Fruit fly (Drosophila melanogaster) whole organism, prepupa: ENCODE measurements around the gene Tcs6.
A peak's percentile ranks its signal among the peaks of the same experiment; 100 is the strongest.

Experiments
- Blimp-1 ChIP-seq: fragments of 200-800 bp; sonication (Bioruptor generic); optimal IDR thresholded peaks from 3 replicates; lab custom pipeline; 2017; ENCODE audit warnings: missing biosample characterization, missing genetic modification characterization, mild to moderate bottlenecking, moderate library complexity, missing genetic modification reagents
- CG10669 ChIP-seq: fragments of 200-800 bp; sonication (Bioruptor generic); optimal IDR thresholded peaks from 3 replicates; lab custom pipeline; 2018; ENCODE audit warnings: missing biosample characterization, mild to moderate bottlenecking, missing genetic modification characterization, moderate library complexity
- CG11294 ChIP-seq: fragments of 200-800 bp; sonication (Bioruptor generic); IDR thresholded peaks from 2 replicates; pipeline ENCODE4 v1.3.6; 2022; ENCODE audit warnings: missing biosample characterization, missing genetic modification characterization
- CG11762 ChIP-seq: fragments of 200-800 bp; sonication (Bioruptor generic); optimal IDR thresholded peaks from 3 replicates; lab custom pipeline; 2016; ENCODE audit warnings: missing biosample characterization, missing genetic modification characterization; ENCODE audit not compliant: insufficient read depth
- CG11902 ChIP-seq: fragments of 200-800 bp; sonication (Bioruptor generic); optimal IDR thresholded peaks from 3 replicates; lab custom pipeline; 2016; ENCODE audit warnings: missing biosample characterization, missing genetic modification characterization
- CG15336 ChIP-seq: fragments of 200-800 bp; sonication (Bioruptor generic); IDR thresholded peaks from 2 replicates; pipeline ENCODE4 v1.3.6; 2022; ENCODE audit warnings: missing biosample characterization, missing genetic modification characterization
- CG16779 ChIP-seq: fragments of 200-800 bp; sonication (Bioruptor generic); optimal IDR thresholded peaks from 3 replicates; lab custom pipeline; 2017; ENCODE audit warnings: missing biosample characterization, mild to moderate bottlenecking, missing genetic modification characterization
- CG3032 ChIP-seq: fragments of 200-800 bp; optimal IDR thresholded peaks from 2 replicates; lab custom pipeline; 2019; ENCODE audit warnings: missing biosample characterization, mild to moderate bottlenecking, missing genetic modification characterization, moderate library complexity
- CG34406 ChIP-seq: fragments of 200-800 bp; sonication (Bioruptor generic); optimal IDR thresholded peaks from 3 replicates; lab custom pipeline; 2016; ENCODE audit warnings: missing biosample characterization, missing genetic modification characterization
- CG3919 ChIP-seq: fragments of 200-800 bp; sonication (Bioruptor generic); optimal IDR thresholded peaks from 3 replicates; lab custom pipeline; 2016; ENCODE audit warnings: missing biosample characterization, missing genetic modification characterization
- CG4318 ChIP-seq: fragments of 200-800 bp; sonication (Bioruptor generic); optimal IDR thresholded peaks from 3 replicates; lab custom pipeline; 2017; ENCODE audit warnings: missing biosample characterization, mild to moderate bottlenecking, missing genetic modification characterization
- CG6163 ChIP-seq: fragments of 200-800 bp; sonication (Bioruptor generic); IDR thresholded peaks from 3 replicates; pipeline ENCODE4 v1.3.6; 2022; ENCODE audit warnings: missing biosample characterization, missing genetic modification characterization
- CG6792 ChIP-seq: fragments of 200-800 bp; sonication (Bioruptor generic); optimal IDR thresholded peaks from 3 replicates; lab custom pipeline; 2016; ENCODE audit warnings: missing biosample characterization, missing genetic modification characterization
- CG6808 ChIP-seq: fragments of 200-800 bp; sonication (Bioruptor generic); optimal IDR thresholded peaks from 3 replicates; lab custom pipeline; 2017; ENCODE audit warnings: missing biosample characterization, missing genetic modification characterization, mild to moderate bottlenecking, moderate library complexity, missing genetic modification reagents
- CG6854 ChIP-seq: fragments of 200-800 bp; sonication (Bioruptor generic); optimal IDR thresholded peaks from 2 replicates; lab custom pipeline; 2017; ENCODE audit warnings: missing biosample characterization, mild to moderate bottlenecking, missing genetic modification characterization
- CG8119 ChIP-seq: fragments of 200-800 bp; sonication (Bioruptor generic); IDR thresholded peaks from 3 replicates; pipeline ENCODE4 v1.3.6; 2022; ENCODE audit warnings: missing biosample characterization, missing genetic modification characterization
- CG8319 ChIP-seq: fragments of 200-800 bp; sonication (Bioruptor generic); optimal IDR thresholded peaks from 3 replicates; lab custom pipeline; 2016; ENCODE audit warnings: missing biosample characterization, missing genetic modification characterization
- CG9139 ChIP-seq: fragments of 200-800 bp; sonication (Bioruptor generic); optimal IDR thresholded peaks from 3 replicates; lab custom pipeline; 2017; ENCODE audit warnings: missing biosample characterization, mild to moderate bottlenecking, missing genetic modification characterization
- Eip75B ChIP-seq: fragments of 200-800 bp; sonication (Bioruptor generic); optimal IDR thresholded peaks from 3 replicates; lab custom pipeline; 2016; ENCODE audit warnings: missing biosample characterization, missing genetic modification characterization
- Eip78C ChIP-seq: fragments of 200-800 bp; sonication (Bioruptor generic); peaks from one replicate; lab custom pipeline; 2016; ENCODE audit warnings: missing biosample characterization, missing genetic modification characterization
- Eip93F ChIP-seq: fragments of 200-800 bp; sonication (Bioruptor generic); optimal IDR thresholded peaks from 2 replicates; lab custom pipeline; 2016; ENCODE audit warnings: missing biosample characterization, mild to moderate bottlenecking, missing genetic modification characterization
- Ets21C ChIP-seq: fragments of 200-800 bp; sonication (Bioruptor generic); optimal IDR thresholded peaks from 3 replicates; lab custom pipeline; 2016; ENCODE audit warnings: missing biosample characterization, missing genetic modification characterization
- Ets96B ChIP-seq: fragments of 200-800 bp; optimal IDR thresholded peaks from 2 replicates; lab custom pipeline; 2019; ENCODE audit warnings: missing biosample characterization, mild to moderate bottlenecking, missing genetic modification characterization, moderate library complexity
- Gug ChIP-seq: fragments of 200-800 bp; sonication (Bioruptor generic); IDR thresholded peaks from 2 replicates; pipeline ENCODE4 v1.3.6; 2022; ENCODE audit warnings: missing biosample characterization, missing genetic modification characterization
- Hr38 ChIP-seq: sonication (Bioruptor generic); optimal IDR thresholded peaks from 2 replicates; lab custom pipeline; 2016; ENCODE audit warnings: missing biosample characterization, missing genetic modification characterization
- Hr39 ChIP-seq: fragments of 200-800 bp; sonication (Bioruptor generic); optimal IDR thresholded peaks from 2 replicates; lab custom pipeline; 2016; ENCODE audit warnings: missing biosample characterization, missing genetic modification characterization
- Hr4 ChIP-seq: fragments of 200-800 bp; sonication (Bioruptor generic); optimal IDR thresholded peaks from 3 replicates; lab custom pipeline; 2016; ENCODE audit warnings: missing biosample characterization, missing genetic modification characterization
- Met ChIP-seq: fragments of 200-800 bp; sonication (Bioruptor generic); optimal IDR thresholded peaks from 3 replicates; lab custom pipeline; 2016; ENCODE audit warnings: missing biosample characterization, missing genetic modification characterization
- OdsH ChIP-seq: fragments of 200-800 bp; sonication (Bioruptor generic); optimal IDR thresholded peaks from 3 replicates; lab custom pipeline; 2016; ENCODE audit warnings: missing biosample characterization, missing genetic modification characterization
- Smox ChIP-seq: fragments of 200-800 bp; sonication (Bioruptor generic); optimal IDR thresholded peaks from 3 replicates; lab custom pipeline; 2016; ENCODE audit warnings: missing biosample characterization, missing genetic modification characterization
- Sox102F ChIP-seq: fragments of 200-800 bp; sonication (Bioruptor generic); optimal IDR thresholded peaks from 2 replicates; lab custom pipeline; 2016; ENCODE audit warnings: missing biosample characterization, mild to moderate bottlenecking, missing genetic modification characterization
- Sox14 ChIP-seq: fragments of 200-800 bp; sonication (Bioruptor generic); optimal IDR thresholded peaks from 3 replicates; lab custom pipeline; 2016; ENCODE audit warnings: missing biosample characterization, missing genetic modification characterization
- Sox15 ChIP-seq: fragments of 200-800 bp; sonication (Bioruptor generic); optimal IDR thresholded peaks from 3 replicates; lab custom pipeline; 2016; ENCODE audit warnings: missing biosample characterization, missing genetic modification characterization
- achi ChIP-seq: fragments of 200-800 bp; sonication (Bioruptor generic); optimal IDR thresholded peaks from 3 replicates; lab custom pipeline; 2016; ENCODE audit warnings: missing biosample characterization, missing genetic modification characterization
- acj6 ChIP-seq: fragments of 200-800 bp; sonication (Bioruptor generic); optimal IDR thresholded peaks from 3 replicates; lab custom pipeline; 2016; ENCODE audit warnings: missing biosample characterization, missing genetic modification characterization
- cyc ChIP-seq: fragments of 200-800 bp; sonication (Bioruptor generic); optimal IDR thresholded peaks from 3 replicates; lab custom pipeline; 2016; ENCODE audit warnings: missing biosample characterization, missing genetic modification characterization
- dac ChIP-seq: fragments of 200-800 bp; sonication (Bioruptor generic); optimal IDR thresholded peaks from 2 replicates; lab custom pipeline; 2017; ENCODE audit warnings: missing biosample characterization, mild to moderate bottlenecking, missing genetic modification characterization
- dsx ChIP-seq: fragments of 200-800 bp; optimal IDR thresholded peaks from 3 replicates; lab custom pipeline; 2019; ENCODE audit warnings: missing biosample characterization, mild to moderate bottlenecking, missing genetic modification characterization, moderate library complexity; ENCODE audit not compliant: poor library complexity, severe bottlenecking
- eg ChIP-seq: fragments of 200-800 bp; sonication (Bioruptor generic); IDR thresholded peaks from 3 replicates; pipeline ENCODE4 v1.3.6; 2022; ENCODE audit warnings: missing biosample characterization, missing genetic modification characterization
- fd59A ChIP-seq: fragments of 200-800 bp; sonication (Bioruptor generic); optimal IDR thresholded peaks from 2 replicates; lab custom pipeline; 2017; ENCODE audit warnings: missing biosample characterization, mild to moderate bottlenecking, missing genetic modification characterization, missing genetic modification reagents
- fd85E ChIP-seq: fragments of 200-800 bp; sonication (Bioruptor generic); optimal IDR thresholded peaks from 3 replicates; lab custom pipeline; 2016; ENCODE audit warnings: missing biosample characterization, missing genetic modification characterization
- fkh ChIP-seq: fragments of 200-800 bp; sonication (Bioruptor generic); optimal IDR thresholded peaks from 3 replicates; lab custom pipeline; 2017; ENCODE audit warnings: missing biosample characterization, mild to moderate bottlenecking, missing genetic modification characterization, moderate library complexity
- lz ChIP-seq: fragments of 200-800 bp; sonication (Bioruptor generic); optimal IDR thresholded peaks from 3 replicates; lab custom pipeline; 2016; ENCODE audit warnings: missing biosample characterization, missing genetic modification characterization
- pdm3 ChIP-seq: fragments of 200-800 bp; sonication (Bioruptor generic); optimal IDR thresholded peaks from 3 replicates; lab custom pipeline; 2016; ENCODE audit warnings: missing biosample characterization, missing genetic modification characterization
- svp ChIP-seq: fragments of 200-800 bp; sonication (Bioruptor generic); peaks from one replicate; lab custom pipeline; 2016; ENCODE audit warnings: missing biosample characterization, missing genetic modification characterization
- topi ChIP-seq: fragments of 200-800 bp; sonication (Bioruptor generic); optimal IDR thresholded peaks from 3 replicates; lab custom pipeline; 2016; ENCODE audit warnings: missing biosample characterization, missing genetic modification characterization

Tcs6 gene

DNA sequence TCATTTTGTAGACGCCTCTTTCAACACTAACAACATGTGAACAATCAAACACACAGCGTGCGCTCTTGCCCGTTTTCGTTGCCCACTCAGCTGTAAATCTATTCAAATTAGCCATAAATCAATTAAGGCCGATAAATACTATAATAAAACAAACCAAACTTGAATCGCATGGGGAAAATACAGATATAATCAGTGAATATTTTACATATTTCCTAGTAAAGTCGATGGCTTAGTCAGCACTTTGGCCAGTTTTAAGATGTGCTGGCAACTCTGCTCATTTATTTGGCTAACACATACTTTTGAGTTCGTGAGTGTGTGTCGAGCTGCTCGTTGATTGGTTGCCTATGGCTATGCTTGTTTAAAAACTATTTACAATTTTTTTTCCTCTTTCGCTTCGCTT is 41.2 kb upstream of the Tcs6 start (continued):
- TF ChIP-seq Gug (GFP tag; lab: Robert Waterston, UW) (no peak), dac (GFP tag; lab: Kevin White, UChicago) (no peak), Ets96B (tag; lab: Kevin White, UChicago) (no peak), CG8119 (GFP tag; lab: Robert Waterston, UW) (no peak), CG11902 (no peak), CG3032 (tag; lab: Kevin White, UChicago) (no peak), Smox (no peak), CG4318 (GFP tag; lab: Kevin White, UChicago) (no peak), Eip75B (GFP tag; lab: Kevin White, UChicago) (no peak), CG11762 (GFP tag; lab: Kevin White, UChicago) (no peak), acj6 (GFP tag; lab: Kevin White, UChicago) (no peak), CG6163 (GFP tag; lab: Robert Waterston, UW) (0 out of 3 replicates have a peak, but pooled peaks have one; percentile 29), svp (GFP tag; lab: Kevin White, UChicago) (no peak), CG6792 (GFP tag; lab: Kevin White, UChicago) (no peak), Sox14 (GFP tag; lab: Kevin White, UChicago) (peak; percentile 11), CG6808 (GFP tag; lab: Kevin White, UChicago) (no peak), lz (GFP tag; lab: Kevin White, UChicago) (no peak), achi (GFP tag; lab: Kevin White, UChicago) (no peak), fkh (peak; percentile 85), CG15336 (no peak), Hr38 (GFP tag; lab: Kevin White, UChicago) (no peak), CG9139 (GFP tag; lab: Kevin White, UChicago) (no peak), Sox102F (peak; percentile 21), fd85E (GFP tag; lab: Kevin White, UChicago) (no peak), Hr4 (GFP tag; lab: Kevin White, UChicago) (peak; percentile 19), CG16779 (tag; lab: Kevin White, UChicago) (no peak), Hr39 (GFP tag; lab: Kevin White, UChicago) (no peak), Sox15 (GFP tag; lab: Kevin White, UChicago) (no peak), CG8319 (GFP tag; lab: Kevin White, UChicago) (no peak), CG6854 (GFP tag; lab: Kevin White, UChicago) (no peak), dsx (GFP tag; lab: Kevin White, UChicago) (no peak), cyc (GFP tag; lab: Kevin White, UChicago) (no peak)
- TF ChIP-seq, all 60 proteins: peak for 8

DNA sequence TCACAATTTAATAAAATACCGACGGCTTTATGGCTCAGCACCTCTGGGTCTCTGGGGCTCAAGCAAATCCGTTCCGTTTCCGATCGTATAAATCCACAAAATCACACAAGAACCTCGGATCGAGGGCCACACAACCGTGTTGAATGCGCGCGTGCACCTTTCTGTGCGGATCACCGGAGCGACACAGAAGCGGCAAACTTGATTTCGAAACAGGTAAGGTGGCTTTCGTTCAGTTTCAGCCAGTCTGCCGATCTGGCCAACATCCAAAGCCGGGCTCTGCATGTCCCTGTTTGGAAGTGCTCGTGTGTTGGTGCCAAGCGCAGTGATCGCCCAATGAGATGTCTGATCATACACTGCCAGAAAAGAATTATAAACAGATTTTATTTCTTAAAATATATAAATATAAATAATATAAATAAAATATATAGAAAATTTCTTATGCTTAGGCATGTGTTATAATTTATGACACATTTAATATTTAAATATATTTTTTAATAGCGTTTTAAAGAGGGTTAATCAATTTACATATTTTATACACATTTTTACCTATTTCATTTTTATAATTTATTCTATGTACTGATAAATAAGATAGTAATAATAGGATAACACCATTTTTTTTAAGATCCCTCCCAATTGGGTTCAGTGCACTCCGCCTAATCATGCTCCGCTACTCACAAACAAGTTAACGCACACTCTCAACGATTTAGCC is 40.6 kb upstream of the Tcs6 start, which contains the start of gene dysf:
Gene dysf (minus strand): TSS at position 210 of the 709 bp plus-strand sequence.
- TF ChIP-seq dac (GFP tag; lab: Kevin White, UChicago): no peak
- peak; percentile 63 for TF ChIP-seq CG11762 (GFP tag; lab: Kevin White, UChicago)
- TF ChIP-seq OdsH (GFP tag; lab: Kevin White, UChicago): peak; percentile 73
- peak; percentile 81 for TF ChIP-seq CG34406 (GFP tag; lab: Kevin White, UChicago)
- no peak for TF ChIP-seq Eip75B (GFP tag; lab: Kevin White, UChicago)
- TF ChIP-seq CG11902: peak; percentile 44
- peak; percentile 54 for TF ChIP-seq CG10669
- peak; percentile 39; the same call in 1 of the 2 replicates for TF ChIP-seq CG11294 (GFP tag; lab: Robert Waterston, UW)
- peak; percentile 85 for TF ChIP-seq Ets96B (tag; lab: Kevin White, UChicago)
- TF ChIP-seq Ets21C (GFP tag; lab: Kevin White, UChicago): no peak
- TF ChIP-seq Eip78C (GFP tag; lab: Kevin White, UChicago): peak; percentile 84
- peak; percentile 27 for TF ChIP-seq Hr39 (GFP tag; lab: Kevin White, UChicago)
- peak; percentile 88 for TF ChIP-seq CG8119 (GFP tag; lab: Robert Waterston, UW)
- peak; percentile 26 for TF ChIP-seq Eip93F (GFP tag; lab: Kevin White, UChicago)
- peak; percentile 44; the same call in 2 of the 3 replicates for TF ChIP-seq eg (GFP tag; lab: Robert Waterston, UW)
- TF ChIP-seq acj6 (GFP tag; lab: Kevin White, UChicago): peak; percentile 76
- TF ChIP-seq CG4318 (GFP tag; lab: Kevin White, UChicago): peak; percentile 77
- peak; percentile 37 for TF ChIP-seq pdm3 (GFP tag; lab: Kevin White, UChicago)
- no peak for TF ChIP-seq fd85E (GFP tag; lab: Kevin White, UChicago)
- peak; percentile 87 for TF ChIP-seq CG3032 (tag; lab: Kevin White, UChicago)
- peak; percentile 55 for TF ChIP-seq CG9139 (GFP tag; lab: Kevin White, UChicago)
- no peak for TF ChIP-seq Sox14 (GFP tag; lab: Kevin White, UChicago)
- peak; percentile 70 for TF ChIP-seq CG6792 (GFP tag; lab: Kevin White, UChicago)
- TF ChIP-seq fd59A (GFP tag; lab: Kevin White, UChicago): peak; percentile 41
- peak; percentile 77 for TF ChIP-seq CG6808 (GFP tag; lab: Kevin White, UChicago)
- TF ChIP-seq fkh: no peak
- TF ChIP-seq CG6163 (GFP tag; lab: Robert Waterston, UW): peak; percentile 18; the same call in 1 of the 3 replicates
- TF ChIP-seq CG3919: peak; percentile 71
- peak; percentile 58 for TF ChIP-seq topi (GFP tag; lab: Kevin White, UChicago)
- TF ChIP-seq Met (GFP tag; lab: Kevin White, UChicago): peak; percentile 52
- peak; percentile 33 for TF ChIP-seq lz (GFP tag; lab: Kevin White, UChicago)
- TF ChIP-seq Blimp-1 (GFP tag; lab: Kevin White, UChicago): peak; percentile 69
- peak; percentile 69 for TF ChIP-seq CG15336
